Fruit fly (Drosophila melanogaster): ENCODE results near the gene CG6138.

Gene CG6138

DNA sequence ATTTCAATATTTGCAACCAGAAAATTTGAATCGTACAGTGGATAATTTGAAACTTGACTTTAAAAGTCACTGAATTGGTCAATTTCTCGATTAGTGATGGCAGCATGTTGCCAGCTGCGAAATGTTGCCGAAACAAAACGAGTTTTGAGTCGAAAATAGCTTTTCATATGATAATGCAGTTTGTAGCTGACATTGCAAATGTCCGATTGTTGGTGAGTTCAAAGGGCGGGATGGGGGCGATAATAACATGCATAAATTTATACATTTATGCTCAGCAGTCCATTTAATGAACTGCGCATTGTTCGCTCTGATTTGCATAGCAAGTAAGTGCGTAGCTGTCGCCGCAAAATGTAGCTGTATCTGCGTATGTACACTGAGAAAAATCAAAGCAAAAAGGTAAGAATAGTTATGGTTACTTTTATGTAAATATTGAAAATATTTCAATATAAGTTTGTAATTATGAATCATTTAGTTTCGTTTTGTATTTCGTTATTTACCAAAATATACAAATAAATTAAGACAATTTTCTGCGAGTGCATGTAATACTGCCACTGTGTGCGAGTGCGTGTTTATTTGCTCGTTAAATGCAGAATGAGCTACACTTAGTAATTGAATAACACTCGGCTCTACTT lies 40.0 kb upstream of the CG6138 start, which contains the start of gene Lip4 (continued):
- no peak for TF ChIP-seq NC2α (GFP tag; optimal IDR thresholded peaks at IDR 0.05)
- no peak for TF ChIP-seq aop (GFP tag; IDR thresholded peaks at IDR 0.05)
- TF ChIP-seq CG9876 (GFP tag; optimal IDR thresholded peaks at IDR 0.05), result no peak
- peak; percentile 24 for TF ChIP-seq jing (GFP tag; optimal IDR thresholded peaks at IDR 0.05)
- peak; percentile 67 for TF ChIP-seq Asciz (GFP tag; optimal IDR thresholded peaks at IDR 0.05)
- peak; percentile 74 for TF ChIP-seq CG7271 (tag; optimal IDR thresholded peaks at IDR 0.05)
- TF ChIP-seq lilli (GFP tag; optimal IDR thresholded peaks at IDR 0.05), result peak; percentile 74
- peak; percentile 54 for TF ChIP-seq peb (GFP tag; IDR thresholded peaks at IDR 0.05)
- peak; percentile 31 for TF ChIP-seq Mad (GFP tag; optimal IDR thresholded peaks at IDR 0.05)
- peak; percentile 56 for TF ChIP-seq CG18011 (GFP tag; optimal IDR thresholded peaks at IDR 0.05)
- no peak for TF ChIP-seq YL-1 (GFP tag; optimal IDR thresholded peaks at IDR 0.05)
- peak; percentile 79 for TF ChIP-seq CG17328 (GFP tag; IDR thresholded peaks at IDR 0.05)
- TF ChIP-seq C15 (GFP tag; IDR thresholded peaks at IDR 0.05), result 0 out of 3 replicates have a peak, but pooled peaks have one; percentile 52
- TF ChIP-seq CG6689 (GFP tag; IDR thresholded peaks at IDR 0.05), result peak; percentile 78
- peak; percentile 82 for TF ChIP-seq CG17829 (tag; optimal IDR thresholded peaks at IDR 0.05)
- peak; percentile 80 for TF ChIP-seq CG17361 (GFP tag; IDR thresholded peaks at IDR 0.05)
- peak; percentile 63 for TF ChIP-seq CG14710 (tag; optimal IDR thresholded peaks at IDR 0.05)
- TF ChIP-seq CG12744 (GFP tag; optimal IDR thresholded peaks at IDR 0.05), result peak; percentile 26
- TF ChIP-seq br (optimal IDR thresholded peaks at IDR 0.05), result no peak
- TF ChIP-seq CG1529 (GFP tag; optimal IDR thresholded peaks at IDR 0.05), result peak; percentile 52
- peak; percentile 42 for TF ChIP-seq Dad (GFP tag; optimal IDR thresholded peaks at IDR 0.05)
- TF ChIP-seq caup (GFP tag; optimal IDR thresholded peaks at IDR 0.05; ENCODE audit: severe bottlenecking), result peak; percentile 65
- peak; percentile 50 for TF ChIP-seq CG15479 (GFP tag; optimal IDR thresholded peaks at IDR 0.05)
- peak; percentile 75 for TF ChIP-seq Max (GFP tag; optimal IDR thresholded peaks at IDR 0.05)
- TF ChIP-seq dimm (GFP tag; IDR thresholded peaks at IDR 0.05), result 0 out of 2 replicates have a peak, but pooled peaks have one; percentile 38
- no peak; the same call in 1 of the 2 replicates for TF ChIP-seq CG9215 (GFP tag; IDR thresholded peaks at IDR 0.05)
- TF ChIP-seq CG12942 (GFP tag; optimal IDR thresholded peaks at IDR 0.05), result peak; percentile 46
- TF ChIP-seq dysf (GFP tag; IDR thresholded peaks at IDR 0.05), result peak; percentile 85
- no peak for TF ChIP-seq CG34376 (GFP tag; optimal IDR thresholded peaks at IDR 0.05)
- TF ChIP-seq Antp (GFP tag; optimal IDR thresholded peaks at IDR 0.05), result no peak
- peak; percentile 86 for TF ChIP-seq vvl (GFP tag; IDR thresholded peaks at IDR 0.05)
- peak; percentile 87 for TF ChIP-seq CoRest (tag; optimal IDR thresholded peaks at IDR 0.05)
- TF ChIP-seq CG7928 (GFP tag; optimal IDR thresholded peaks at IDR 0.05), result peak; percentile 8
- TF ChIP-seq sc (optimal IDR thresholded peaks at IDR 0.05), result no peak
- no peak for TF ChIP-seq sc (GFP tag; optimal IDR thresholded peaks at IDR 0.05)
- TF ChIP-seq pum (GFP tag; optimal IDR thresholded peaks at IDR 0.05), result peak; percentile 6
- no peak for TF ChIP-seq CG14965 (GFP tag; optimal IDR thresholded peaks at IDR 0.05; ENCODE audit: borderline replicate concordance)
- peak; percentile 67 for TF ChIP-seq slou (GFP tag; optimal IDR thresholded peaks at IDR 0.05)
- TF ChIP-seq bigmax (GFP tag; optimal IDR thresholded peaks at IDR 0.05), result no peak
- TF ChIP-seq ap (GFP tag; IDR thresholded peaks at IDR 0.05), result peak; percentile 79
- TF ChIP-seq repo (GFP tag; optimal IDR thresholded peaks at IDR 0.05), result peak; percentile 28
- TF ChIP-seq CG2678 (tag; optimal IDR thresholded peaks at IDR 0.05), result peak; percentile 86
- no peak for TF ChIP-seq dm (GFP tag; optimal IDR thresholded peaks at IDR 0.05)
- no peak for TF ChIP-seq dati (GFP tag; IDR thresholded peaks at IDR 0.05)
- peak; percentile 31 for TF ChIP-seq CG31388 (GFP tag; optimal IDR thresholded peaks at IDR 0.05)
- peak; percentile 62 for TF ChIP-seq CG17568 (GFP tag; optimal IDR thresholded peaks at IDR 0.05)
- peak; percentile 39 for TF ChIP-seq sug (tag; optimal IDR thresholded peaks at IDR 0.05)
- TF ChIP-seq E2f1 (GFP tag; IDR thresholded peaks at IDR 0.05), result peak; percentile 73
- TF ChIP-seq H2.0 (GFP tag; IDR thresholded peaks at IDR 0.05), result peak; percentile 78
- no peak; the same call in 1 of the 3 replicates for TF ChIP-seq Dbx (GFP tag; IDR thresholded peaks at IDR 0.05)
- TF ChIP-seq sna (GFP tag; IDR thresholded peaks at IDR 0.05; ENCODE audit: partially characterized antibody), result no peak

Data from whole organism, embryonic.